Worm (Caenorhabditis elegans): ENCODE data around the gene set-3.

The set-3 gene

DNA sequence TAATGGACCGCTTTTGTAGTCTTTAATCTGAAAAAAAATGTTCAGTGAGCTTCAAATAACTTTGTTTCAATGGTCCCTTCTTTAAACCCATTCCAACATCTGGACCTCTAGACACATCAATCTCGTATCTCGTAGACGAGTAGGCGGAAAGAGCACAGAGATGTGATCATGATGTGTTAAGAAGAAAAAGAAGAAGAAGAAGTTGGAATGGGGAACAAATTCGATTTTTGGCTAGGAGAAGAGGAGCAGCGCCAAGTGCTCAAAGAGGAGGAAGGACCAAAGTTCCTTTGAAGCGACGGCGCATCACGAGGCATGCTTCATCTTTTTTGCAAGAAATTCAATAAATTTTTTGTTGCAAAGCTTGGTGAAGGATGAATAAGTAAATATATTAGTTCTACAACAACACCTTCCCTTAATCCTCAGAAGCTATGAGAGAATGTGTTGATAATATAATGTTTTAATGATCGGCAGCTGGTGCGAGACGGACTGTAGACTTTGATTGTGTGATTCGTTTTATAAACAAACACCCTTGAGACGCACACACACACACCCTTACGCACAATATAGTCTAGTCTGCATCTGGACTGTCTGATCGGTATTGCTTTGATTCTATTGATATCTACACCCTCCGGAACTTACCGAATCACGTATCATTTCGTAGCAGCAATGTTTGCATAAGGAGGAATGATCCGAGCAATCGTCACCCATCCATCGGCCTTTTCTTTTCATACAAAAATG is 29.7 kb downstream of the set-3 start:
- TF ChIP-seq nhr-237 (tag; optimal IDR thresholded peaks at IDR 0.05) (no peak), unc-39 (tag; optimal IDR thresholded peaks at IDR 0.05) (no peak), lsy-2 (tag; optimal IDR thresholded peaks at IDR 0.05) (peak in 1 of 2 experiments; percentile 40), skn-1 (tag; optimal IDR thresholded peaks at IDR 0.05) (no peak), aly-2 (tag; optimal IDR thresholded peaks at IDR 0.05) (no peak), sma-9 (GFP tag; optimal IDR thresholded peaks at IDR 0.05) (peak; percentile 80), sma-9 (tag; optimal IDR thresholded peaks at IDR 0.05) (no peak), nhr-129 (tag; optimal IDR thresholded peaks at IDR 0.05) (no peak), sem-4 (tag; optimal IDR thresholded peaks at IDR 0.05) (peak; percentile 71), lin-13 (GFP tag; optimal IDR thresholded peaks at IDR 0.05) (no peak), ztf-1 (GFP tag; conservative IDR thresholded peaks at IDR 0.05) (no peak), ztf-4 (tag; optimal IDR thresholded peaks at IDR 0.05) (no peak), lin-11 (tag; optimal IDR thresholded peaks at IDR 0.05) (no peak), lin-39 (tag; optimal IDR thresholded peaks at IDR 0.05) (no peak), egl-27 (tag; optimal IDR thresholded peaks at IDR 0.05) (peak; percentile 1), F13H6.1 (tag; optimal IDR thresholded peaks at IDR 0.05) (peak; percentile 55), blmp-1 (tag; optimal IDR thresholded peaks at IDR 0.05; ENCODE audit: insufficient read depth) (no peak), unc-62 (GFP tag; optimal IDR thresholded peaks at IDR 0.05) (no peak), sma-3 (GFP tag; optimal IDR thresholded peaks at IDR 0.05) (no peak), gmeb-1 (tag; optimal IDR thresholded peaks at IDR 0.05) (no peak), dmd-4 (tag; optimal IDR thresholded peaks at IDR 0.05) (no peak), C34F6.9 (tag; optimal IDR thresholded peaks at IDR 0.05) (peak; percentile 4), crh-2 (tag; optimal IDR thresholded peaks at IDR 0.05) (no peak), alr-1 (tag; optimal IDR thresholded peaks at IDR 0.05) (no peak), zag-1 (tag; optimal IDR thresholded peaks at IDR 0.05) (peak; percentile 26), ZK546.5 (tag; optimal IDR thresholded peaks at IDR 0.05) (no peak), nhr-6 (tag; optimal IDR thresholded peaks at IDR 0.05) (no peak), mbf-1 (tag; optimal IDR thresholded peaks at IDR 0.05) (no peak), nhr-25 (tag; optimal IDR thresholded peaks at IDR 0.05) (no peak)

DNA sequence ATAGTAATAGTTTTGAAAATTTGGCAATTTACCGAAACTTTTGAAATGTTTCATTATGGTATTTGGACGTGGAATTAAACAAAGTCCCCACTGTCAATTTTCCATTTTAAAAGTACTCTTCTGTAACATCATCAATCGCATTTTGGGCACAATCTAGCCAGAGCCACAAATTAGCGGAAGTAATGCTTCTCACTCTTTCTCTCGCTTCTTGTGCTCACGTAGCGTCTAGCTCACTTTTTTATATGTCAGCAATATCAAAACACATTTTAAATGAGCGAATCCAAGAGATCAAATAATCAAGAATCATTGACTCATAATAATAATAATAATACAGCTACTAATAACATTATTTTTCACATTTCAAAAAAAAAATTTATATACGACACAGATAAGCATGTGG is 30.4 kb downstream of the set-3 start:
- TF ChIP-seq ZK546.5 (tag; optimal IDR thresholded peaks at IDR 0.05) (no peak), mbf-1 (tag; optimal IDR thresholded peaks at IDR 0.05) (no peak), ztf-11 (tag; optimal IDR thresholded peaks at IDR 0.05) (no peak), nhr-237 (tag; optimal IDR thresholded peaks at IDR 0.05) (no peak), mdl-1 (tag; optimal IDR thresholded peaks at IDR 0.05) (no peak), nhr-129 (tag; optimal IDR thresholded peaks at IDR 0.05) (no peak)

DNA sequence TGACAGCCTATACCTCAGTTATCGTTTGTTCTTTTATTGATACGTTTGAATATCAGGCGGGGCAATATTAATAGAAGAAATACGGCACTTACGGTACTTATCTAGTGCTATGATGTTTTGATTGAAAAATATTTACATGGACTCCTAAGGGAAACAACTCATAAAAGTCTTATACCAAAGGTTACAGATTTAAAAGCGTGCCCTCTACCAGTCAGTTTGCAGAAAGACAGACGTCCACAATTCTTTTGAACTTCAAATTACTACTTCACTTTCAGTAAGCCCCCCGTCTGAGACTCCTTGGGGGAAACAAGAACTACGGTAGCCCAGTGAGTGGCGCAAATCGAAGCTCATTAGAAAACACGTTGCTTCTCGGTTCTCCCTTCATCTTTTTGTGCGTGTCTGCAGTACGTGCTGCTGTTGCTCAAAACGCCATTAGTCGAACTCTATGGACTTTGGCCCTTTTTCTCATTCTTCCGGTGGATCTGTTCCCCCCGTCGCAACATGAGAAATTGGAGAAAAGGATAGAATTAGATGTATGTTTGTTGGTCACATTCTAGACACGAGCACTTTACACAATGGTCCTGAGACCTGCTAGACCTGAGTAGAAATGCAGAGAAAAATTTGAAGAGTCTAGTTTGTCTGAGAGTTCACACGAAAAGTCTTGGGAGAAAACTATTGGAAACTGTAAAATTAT is 32.0 kb downstream of the set-3 start:
- no peak for TF ChIP-seq ztf-1 (GFP tag; conservative IDR thresholded peaks at IDR 0.05)
- no peak for TF ChIP-seq nhr-10 (tag; optimal IDR thresholded peaks at IDR 0.05)
- no peak for TF ChIP-seq sma-3 (GFP tag; optimal IDR thresholded peaks at IDR 0.05)
- no peak for TF ChIP-seq ceh-82 (tag; optimal IDR thresholded peaks at IDR 0.05)
- TF ChIP-seq ZK546.5 (tag; optimal IDR thresholded peaks at IDR 0.05), result no peak
- TF ChIP-seq aly-2 (tag; optimal IDR thresholded peaks at IDR 0.05), result no peak
- no peak for TF ChIP-seq nhr-12 (tag; optimal IDR thresholded peaks at IDR 0.05)
- TF ChIP-seq crh-2 (tag; optimal IDR thresholded peaks at IDR 0.05), result no peak
- peak; percentile 10 for TF ChIP-seq mab-5 (tag; optimal IDR thresholded peaks at IDR 0.05)
- TF ChIP-seq peb-1 (tag; optimal IDR thresholded peaks at IDR 0.05), result no peak
- no peak for TF ChIP-seq Y55F3AM.14 (GFP tag; optimal IDR thresholded peaks at IDR 0.05)
- TF ChIP-seq F13H6.1 (tag; optimal IDR thresholded peaks at IDR 0.05), result peak; percentile 74
- TF ChIP-seq elt-1 (tag; optimal IDR thresholded peaks at IDR 0.05), result no peak
- no peak for TF ChIP-seq ama-1 (optimal IDR thresholded peaks at IDR 0.05)
- no peak for TF ChIP-seq nhr-25 (tag; optimal IDR thresholded peaks at IDR 0.05)
- TF ChIP-seq skn-1 (tag; optimal IDR thresholded peaks at IDR 0.05), result no peak
- no peak for TF ChIP-seq ceh-16 (tag; optimal IDR thresholded peaks at IDR 0.05)
- TF ChIP-seq nhr-237 (tag; optimal IDR thresholded peaks at IDR 0.05), result no peak
- TF ChIP-seq elt-3 (tag; optimal IDR thresholded peaks at IDR 0.05), result no peak
- no peak for TF ChIP-seq lin-11 (tag; optimal IDR thresholded peaks at IDR 0.05)
- TF ChIP-seq zag-1 (tag; optimal IDR thresholded peaks at IDR 0.05), result no peak
- no peak for TF ChIP-seq ztf-11 (tag; optimal IDR thresholded peaks at IDR 0.05)
- TF ChIP-seq dmd-4 (tag; optimal IDR thresholded peaks at IDR 0.05), result no peak
- TF ChIP-seq sma-9 (GFP tag; optimal IDR thresholded peaks at IDR 0.05), result peak; percentile 65
- TF ChIP-seq sma-9 (tag; optimal IDR thresholded peaks at IDR 0.05), result no peak
- TF ChIP-seq unc-55 (GFP tag; optimal IDR thresholded peaks at IDR 0.05), result no peak
- no peak for TF ChIP-seq mbf-1 (tag; optimal IDR thresholded peaks at IDR 0.05)
- no peak for TF ChIP-seq R02D3.7 (tag; optimal IDR thresholded peaks at IDR 0.05)
- TF ChIP-seq nhr-11 (tag; optimal IDR thresholded peaks at IDR 0.05), result no peak
- TF ChIP-seq nhr-23 (tag; optimal IDR thresholded peaks at IDR 0.05), result no peak
- peak; percentile 35 for TF ChIP-seq nhr-129 (tag; optimal IDR thresholded peaks at IDR 0.05)
- TF ChIP-seq nhr-21 (tag; optimal IDR thresholded peaks at IDR 0.05), result no peak
- peak; percentile 32 for TF ChIP-seq C34F6.9 (tag; optimal IDR thresholded peaks at IDR 0.05)
- no peak for TF ChIP-seq mdl-1 (tag; optimal IDR thresholded peaks at IDR 0.05)
- TF ChIP-seq alr-1 (tag; optimal IDR thresholded peaks at IDR 0.05), result no peak
- TF ChIP-seq lsy-2 (tag; optimal IDR thresholded peaks at IDR 0.05), result peak in 1 of 2 experiments; percentile 47
- TF ChIP-seq unc-62 (GFP tag; optimal IDR thresholded peaks at IDR 0.05), result no peak
